Fruit fly (Drosophila melanogaster) whole organism, embryonic: ENCODE measurements around the gene Arc42.

ENCODE experiments used
- Atf3 ChIP-seq: fragments of 200-800 bp; sonication (Bioruptor generic); optimal IDR thresholded peaks from 3 replicates; lab custom pipeline; 2016; ENCODE audit warnings: missing biosample characterization, missing genetic modification characterization
- Bdp1 ChIP-seq: fragments of 200-800 bp; sonication (Bioruptor generic); optimal IDR thresholded peaks from 3 replicates; lab custom pipeline; 2016; ENCODE audit warnings: missing biosample characterization, missing genetic modification characterization
- Blimp-1 ChIP-seq: fragments of 200-800 bp; sonication (Bioruptor generic); optimal IDR thresholded peaks from 3 replicates; lab custom pipeline; 2018; ENCODE audit warnings: missing biosample characterization, missing genetic modification characterization, mild to moderate bottlenecking, moderate library complexity, missing genetic modification reagents
- CG10654 ChIP-seq: fragments of 200-800 bp; sonication (Bioruptor generic); optimal IDR thresholded peaks from 2 replicates; lab custom pipeline; 2016; ENCODE audit warnings: missing biosample characterization, missing genetic modification characterization
- CG12104 ChIP-seq: fragments of 200-800 bp; sonication (Bioruptor generic); optimal IDR thresholded peaks from 3 replicates; lab custom pipeline; 2016; ENCODE audit warnings: missing biosample characterization, missing genetic modification characterization
- CG13296 ChIP-seq: fragments of 200-800 bp; sonication (Bioruptor generic); optimal IDR thresholded peaks from 3 replicates; lab custom pipeline; 2018; ENCODE audit warnings: missing biosample characterization, mild to moderate bottlenecking, missing genetic modification characterization
- CG13775 ChIP-seq: fragments of 200-800 bp; sonication (Bioruptor generic); optimal IDR thresholded peaks from 3 replicates; lab custom pipeline; 2017; ENCODE audit warnings: missing biosample characterization, mild to moderate bottlenecking, missing genetic modification characterization
- CG16779 ChIP-seq: fragments of 200-800 bp; sonication (Bioruptor generic); IDR thresholded peaks from 2 replicates; pipeline ENCODE4 v1.3.6; 2022; ENCODE audit warnings: missing biosample characterization, missing genetic modification characterization
- CG17802 ChIP-seq: fragments of 200-800 bp; sonication (Bioruptor generic); optimal IDR thresholded peaks from 2 replicates; lab custom pipeline; 2018; ENCODE audit warnings: missing biosample characterization, mild to moderate bottlenecking, missing genetic modification characterization, moderate library complexity
- CG18011 ChIP-seq: fragments of 200-800 bp; sonication (Bioruptor generic); optimal IDR thresholded peaks from 2 replicates; lab custom pipeline; 2017; ENCODE audit warnings: missing biosample characterization, missing genetic modification characterization, mild to moderate bottlenecking, moderate library complexity, missing genotype
- CG31365 ChIP-seq: fragments of 200-800 bp; sonication (Bioruptor generic); optimal IDR thresholded peaks from 2 replicates; lab custom pipeline; 2018; ENCODE audit warnings: missing biosample characterization, mild to moderate bottlenecking, missing genetic modification characterization
- CG5180 ChIP-seq: fragments of 200-800 bp; sonication (Bioruptor generic); optimal IDR thresholded peaks from 3 replicates; lab custom pipeline; 2017; ENCODE audit warnings: missing biosample characterization, missing genetic modification characterization, mild to moderate bottlenecking, moderate library complexity, missing genetic modification reagents
- CG6791 ChIP-seq: fragments of 200-800 bp; sonication (Bioruptor generic); IDR thresholded peaks from 3 replicates; pipeline ENCODE4 v1.3.6; 2022; ENCODE audit warnings: missing biosample characterization, missing genetic modification characterization; ENCODE audit not compliant: partially characterized antibody
- CG7271 ChIP-seq: fragments of 200-800 bp; sonication (Bioruptor generic); optimal IDR thresholded peaks from 2 replicates; lab custom pipeline; 2018; ENCODE audit warnings: missing biosample characterization, mild to moderate bottlenecking, missing genetic modification characterization, moderate library complexity
- CG7372 ChIP-seq: fragments of 200-800 bp; sonication (Bioruptor generic); IDR thresholded peaks from 2 replicates; pipeline ENCODE4 v1.3.6; 2022; ENCODE audit warnings: missing biosample characterization, missing genetic modification characterization
- CG7963 ChIP-seq: fragments of 200-800 bp; sonication (Bioruptor generic); IDR thresholded peaks from 3 replicates; pipeline ENCODE4 v1.3.6; 2022; ENCODE audit warnings: missing biosample characterization, missing genetic modification characterization; ENCODE audit not compliant: partially characterized antibody
- CG8290 ChIP-seq, 3 experiments: fragments of 200-800 bp; sonication (Bioruptor generic); optimal IDR thresholded peaks; 2 replicates each; lab custom pipeline; 2016 to 2019; ENCODE audit warnings: missing biosample characterization in 3 of 3, missing genetic modification characterization in 3 of 3, mild to moderate bottlenecking in 2 of 3, moderate library complexity in 1 of 3
- CG9727 ChIP-seq: fragments of 200-800 bp; sonication (Bioruptor generic); optimal IDR thresholded peaks from 3 replicates; lab custom pipeline; 2017; ENCODE audit warnings: missing biosample characterization, mild to moderate bottlenecking, missing genetic modification characterization
- CG9797 ChIP-seq: fragments of 200-800 bp; sonication (Bioruptor generic); optimal IDR thresholded peaks from 3 replicates; lab custom pipeline; 2018; ENCODE audit warnings: missing biosample characterization, mild to moderate bottlenecking, missing genetic modification characterization
- D ChIP-seq, 2 experiments: fragments of 200-800 bp in 1 of 2; fragments of >200 bp in 1 of 2; sonication (Bioruptor generic) in 1 of 2; optimal IDR thresholded peaks; 2 replicates in 1 of 2; 3 replicates in 1 of 2; lab custom pipeline; 2017; ENCODE audit warnings: mild to moderate bottlenecking in 1 of 2, missing biosample characterization in 1 of 2, missing genetic modification characterization in 1 of 2, missing genetic modification reagents in 1 of 2
- E2f2 ChIP-seq: fragments of 200-800 bp; sonication (Bioruptor generic); IDR thresholded peaks from 2 replicates; pipeline ENCODE4 v1.3.6; 2022; ENCODE audit warnings: missing biosample characterization, missing genetic modification characterization
- Eip74EF ChIP-seq, 2 experiments: fragments of 200-800 bp in 1 of 2; fragments of >200 bp in 1 of 2; sonication (Bioruptor generic) in 1 of 2; optimal IDR thresholded peaks; 2 replicates each; lab custom pipeline; 2017 to 2019; ENCODE audit warnings: missing biosample characterization in 2 of 2, missing genetic modification characterization in 2 of 2, mild to moderate bottlenecking in 1 of 2, moderate library complexity in 1 of 2
- Fer2 ChIP-seq: fragments of 200-800 bp; sonication (Bioruptor generic); optimal IDR thresholded peaks from 2 replicates; lab custom pipeline; 2018; ENCODE audit warnings: missing biosample characterization, mild to moderate bottlenecking, missing genetic modification characterization, moderate library complexity
- Gug ChIP-seq: fragments of 200-800 bp; sonication (Bioruptor generic); IDR thresholded peaks from 4 replicates; pipeline ENCODE4 v1.3.6; 2022; ENCODE audit warnings: missing biosample characterization, missing genetic modification characterization
- HLH3B ChIP-seq: fragments of 200-800 bp; sonication (Bioruptor generic); IDR thresholded peaks from 2 replicates; pipeline ENCODE4 v1.3.6; 2022; ENCODE audit warnings: missing biosample characterization, missing genetic modification characterization
- HmgD ChIP-seq: fragments of 200-800 bp; sonication (Bioruptor generic); optimal IDR thresholded peaks from 3 replicates; lab custom pipeline; 2016; ENCODE audit warnings: missing biosample characterization, missing genetic modification characterization
- Jarid2 ChIP-seq: fragments of 200-800 bp; sonication (Bioruptor generic); optimal IDR thresholded peaks from 3 replicates; lab custom pipeline; 2017; ENCODE audit warnings: mild to moderate bottlenecking, missing biosample characterization, missing genetic modification reagents, missing genetic modification characterization
- Lpt ChIP-seq: fragments of >200 bp; optimal IDR thresholded peaks from 2 replicates; lab custom pipeline; 2018; ENCODE audit warnings: missing biosample characterization, missing genetic modification characterization
- Pdp1 ChIP-seq, 2 experiments: fragments of 200-800 bp; sonication (Bioruptor generic); optimal IDR thresholded peaks; 3 replicates each; lab custom pipeline; 2016; ENCODE audit warnings: missing biosample characterization in 2 of 2, missing genetic modification characterization in 2 of 2, mild to moderate bottlenecking in 1 of 2, moderate library complexity in 1 of 2
- ap ChIP-seq: fragments of 200-800 bp; sonication (Bioruptor generic); IDR thresholded peaks from 2 replicates; pipeline ENCODE4 v1.3.6; 2022; ENCODE audit warnings: missing biosample characterization, missing genetic modification characterization
- ash1 ChIP-seq: fragments of 200-800 bp; sonication (Bioruptor generic); optimal IDR thresholded peaks from 2 replicates; lab custom pipeline; 2018; ENCODE audit warnings: missing biosample characterization, mild to moderate bottlenecking, missing genetic modification characterization
- ato ChIP-seq: fragments of 200-800 bp; sonication (Bioruptor generic); IDR thresholded peaks from 2 replicates; pipeline ENCODE4 v1.3.6; 2022; ENCODE audit warnings: missing biosample characterization, missing genetic modification characterization; ENCODE audit not compliant: partially characterized antibody
- crp ChIP-seq, 2 experiments: fragments of 200-800 bp; sonication (Bioruptor generic); optimal IDR thresholded peaks; 2 replicates in 1 of 2; 3 replicates in 1 of 2; lab custom pipeline; 2017; ENCODE audit warnings: missing biosample characterization in 2 of 2, missing genetic modification characterization in 2 of 2, mild to moderate bottlenecking in 1 of 2, moderate library complexity in 1 of 2
- en ChIP-seq: fragments of 200-800 bp; sonication (Bioruptor generic); optimal IDR thresholded peaks from 2 replicates; lab custom pipeline; 2016; ENCODE audit warnings: missing biosample characterization, missing genetic modification characterization
- gsb ChIP-seq: fragments of 200-800 bp; sonication (Bioruptor generic); IDR thresholded peaks from 2 replicates; pipeline ENCODE4 v1.3.6; 2022; ENCODE audit warnings: missing biosample characterization, missing genetic modification characterization
- ham ChIP-seq: fragments of 200-800 bp; sonication (Bioruptor generic); IDR thresholded peaks from 2 replicates; pipeline ENCODE4 v1.3.6; 2022; ENCODE audit warnings: missing biosample characterization, missing genetic modification characterization
- ind ChIP-seq: fragments of 200-800 bp; sonication (Bioruptor generic); optimal IDR thresholded peaks from 3 replicates; lab custom pipeline; 2016; ENCODE audit warnings: missing biosample characterization, missing genetic modification characterization
- jumu ChIP-seq: fragments of 200-800 bp; sonication (Bioruptor generic); optimal IDR thresholded peaks from 3 replicates; lab custom pipeline; 2016; ENCODE audit warnings: missing biosample characterization, missing genetic modification characterization
- knrl ChIP-seq: fragments of 200-800 bp; sonication (Bioruptor generic); IDR thresholded peaks from 3 replicates; pipeline ENCODE4 v1.3.6; 2022; ENCODE audit warnings: missing biosample characterization, missing genetic modification characterization; ENCODE audit not compliant: partially characterized antibody
- nom ChIP-seq: fragments of 200-800 bp; sonication (Bioruptor generic); optimal IDR thresholded peaks from 2 replicates; lab custom pipeline; 2017; ENCODE audit warnings: missing biosample characterization, missing genetic modification characterization, mild to moderate bottlenecking, moderate library complexity, missing genetic modification reagents
- pb ChIP-seq: fragments of 200-800 bp; sonication (Bioruptor generic); optimal IDR thresholded peaks from 3 replicates; lab custom pipeline; 2016; ENCODE audit warnings: missing biosample characterization, missing genetic modification characterization
- pum ChIP-seq: fragments of 200-800 bp; sonication (Bioruptor generic); optimal IDR thresholded peaks from 2 replicates; lab custom pipeline; 2016; ENCODE audit warnings: missing biosample characterization, missing genetic modification characterization
- sens-2 ChIP-seq: fragments of 200-800 bp; sonication (Bioruptor generic); IDR thresholded peaks from 2 replicates; pipeline ENCODE4 v1.3.6; 2022; ENCODE audit warnings: missing biosample characterization, missing genetic modification characterization
- tup ChIP-seq: fragments of 200-800 bp; sonication (Bioruptor generic); optimal IDR thresholded peaks from 2 replicates; lab custom pipeline; 2016; ENCODE audit warnings: missing biosample characterization, mild to moderate bottlenecking, missing genetic modification characterization, moderate library complexity
- usp ChIP-seq: fragments of >200 bp; optimal IDR thresholded peaks from 2 replicates; lab custom pipeline; 2017; ENCODE audit warnings: missing biosample characterization, missing genetic modification characterization
- zen2 ChIP-seq: fragments of 200-800 bp; sonication (Bioruptor generic); IDR thresholded peaks from 3 replicates; pipeline ENCODE4 v1.3.6; 2022; ENCODE audit warnings: missing biosample characterization, missing genetic modification characterization; ENCODE audit not compliant: partially characterized antibody
- zf30C ChIP-seq: fragments of 200-800 bp; sonication (Bioruptor generic); optimal IDR thresholded peaks from 3 replicates; lab custom pipeline; 2018; ENCODE audit warnings: missing biosample characterization, mild to moderate bottlenecking, missing genetic modification characterization
- zfh2 ChIP-seq: fragments of 200-800 bp; sonication (Bioruptor generic); optimal IDR thresholded peaks from 2 replicates; lab custom pipeline; 2016; ENCODE audit warnings: missing biosample characterization, missing genetic modification characterization

Gene Arc42

DNA sequence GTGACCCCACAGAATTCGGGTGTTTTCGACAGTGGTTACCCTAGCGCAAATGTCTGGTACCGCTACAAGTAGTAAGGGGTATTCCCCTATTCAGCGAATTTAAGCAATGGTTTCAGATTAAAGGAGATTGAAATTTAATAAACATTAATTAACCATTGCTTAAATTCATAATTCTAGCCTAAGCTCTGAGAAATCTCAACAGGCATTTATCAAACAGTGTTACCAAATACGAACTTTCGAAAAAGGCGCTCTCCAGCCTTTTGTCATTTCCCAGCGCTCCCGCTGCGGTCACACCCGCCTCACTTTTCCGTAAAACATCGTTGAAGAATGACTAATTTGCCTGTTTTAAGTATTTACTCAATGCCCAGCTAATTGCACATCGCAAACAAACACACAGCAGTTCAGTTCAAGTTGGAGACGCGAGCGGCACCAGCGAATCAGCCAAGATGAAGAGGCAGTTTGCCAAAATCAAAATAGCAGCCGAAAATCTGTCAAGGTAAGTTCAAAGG lies 27.4 kb downstream of the Arc42 start, which contains the start of the genes Surf6 and RhoGAP92B (continued):
- TF ChIP-seq CG6791 (0 out of 3 replicates have a peak, but pooled peaks have one; percentile 43), Eip74EF (GFP tag; optimal IDR thresholded peaks at IDR 0.05; lab: Kevin White, UChicago) (peak in 1 of 2 experiments; percentile 60), Atf3 (peak; percentile 37), CG8290 (GFP tag; optimal IDR thresholded peaks at IDR 0.05; lab: Kevin White, UChicago) (peak; percentile 34), CG8290 (tag; optimal IDR thresholded peaks at IDR 0.05; lab: Kevin White, UChicago) (peak; percentile 31 to 64), CG13296 (peak; percentile 71), CG12104 (GFP tag; lab: Kevin White, UChicago) (peak; percentile 38), knrl (peak; percentile 62; the same call in 2 of the 3 replicates), E2f2 (peak; percentile 84), Gug (GFP tag; lab: Robert Waterston, UW) (no peak), CG7271 (tag; lab: Kevin White, UChicago) (peak; percentile 5), HmgD (peak; percentile 74), ash1 (GFP tag; lab: Kevin White, UChicago) (no peak), Pdp1 (GFP tag; optimal IDR thresholded peaks at IDR 0.05; lab: Kevin White, UChicago) (peak; percentile 45 to 61), crp (GFP tag; optimal IDR thresholded peaks at IDR 0.05; lab: Kevin White, UChicago) (peak in 1 of 2 experiments; percentile 62), CG16779 (GFP tag; lab: Robert Waterston, UW) (no peak), sens-2 (GFP tag; lab: Robert Waterston, UW) (no peak), nom (GFP tag; lab: Kevin White, UChicago) (peak; percentile 78), ham (GFP tag; lab: Robert Waterston, UW) (no peak), CG5180 (GFP tag; lab: Kevin White, UChicago) (no peak), CG13775 (GFP tag; lab: Kevin White, UChicago) (peak; percentile 64), zf30C (GFP tag; lab: Kevin White, UChicago) (no peak), ato (GFP tag; lab: Robert Waterston, UW) (no peak), CG9797 (GFP tag; lab: Kevin White, UChicago) (peak; percentile 94), HLH3B (GFP tag; lab: Robert Waterston, UW) (no peak), tup (GFP tag; lab: Kevin White, UChicago) (no peak), CG7963 (GFP tag; lab: Robert Waterston, UW) (no peak), Blimp-1 (peak; percentile 46), en (GFP tag; lab: Kevin White, UChicago) (peak; percentile 49), CG10654 (GFP tag; lab: Kevin White, UChicago) (peak; percentile 54), Jarid2 (GFP tag; lab: Kevin White, UChicago) (peak; percentile 53), zen2 (GFP tag; lab: Robert Waterston, UW) (no peak), CG7372 (GFP tag; lab: Robert Waterston, UW) (no peak), Fer2 (tag; lab: Kevin White, UChicago) (peak; percentile 8), usp (GFP tag; lab: Kevin White, UChicago) (no peak), ind (peak; percentile 54), Lpt (GFP tag; lab: Kevin White, UChicago) (no peak), CG9727 (GFP tag; lab: Kevin White, UChicago) (peak; percentile 68), D (optimal IDR thresholded peaks at IDR 0.05; lab: Kevin White, UChicago) (no peak), D (GFP tag; optimal IDR thresholded peaks at IDR 0.05; lab: Kevin White, UChicago) (peak; percentile 31), CG18011 (GFP tag; lab: Kevin White, UChicago) (peak; percentile 28), jumu (GFP tag; lab: Kevin White, UChicago) (peak; percentile 77), CG17802 (peak; percentile 44), Bdp1 (peak; percentile 36), pb (peak; percentile 60), zfh2 (GFP tag; lab: Kevin White, UChicago) (peak; percentile 29), pum (peak; percentile 45), CG31365 (tag; lab: Kevin White, UChicago) (peak; percentile 49), gsb (no peak), ap (GFP tag; lab: Robert Waterston, UW) (no peak)
